Worm (Caenorhabditis elegans): Measurements from ENCODE around the gene B0432.7.

Gene B0432.7

DNA sequence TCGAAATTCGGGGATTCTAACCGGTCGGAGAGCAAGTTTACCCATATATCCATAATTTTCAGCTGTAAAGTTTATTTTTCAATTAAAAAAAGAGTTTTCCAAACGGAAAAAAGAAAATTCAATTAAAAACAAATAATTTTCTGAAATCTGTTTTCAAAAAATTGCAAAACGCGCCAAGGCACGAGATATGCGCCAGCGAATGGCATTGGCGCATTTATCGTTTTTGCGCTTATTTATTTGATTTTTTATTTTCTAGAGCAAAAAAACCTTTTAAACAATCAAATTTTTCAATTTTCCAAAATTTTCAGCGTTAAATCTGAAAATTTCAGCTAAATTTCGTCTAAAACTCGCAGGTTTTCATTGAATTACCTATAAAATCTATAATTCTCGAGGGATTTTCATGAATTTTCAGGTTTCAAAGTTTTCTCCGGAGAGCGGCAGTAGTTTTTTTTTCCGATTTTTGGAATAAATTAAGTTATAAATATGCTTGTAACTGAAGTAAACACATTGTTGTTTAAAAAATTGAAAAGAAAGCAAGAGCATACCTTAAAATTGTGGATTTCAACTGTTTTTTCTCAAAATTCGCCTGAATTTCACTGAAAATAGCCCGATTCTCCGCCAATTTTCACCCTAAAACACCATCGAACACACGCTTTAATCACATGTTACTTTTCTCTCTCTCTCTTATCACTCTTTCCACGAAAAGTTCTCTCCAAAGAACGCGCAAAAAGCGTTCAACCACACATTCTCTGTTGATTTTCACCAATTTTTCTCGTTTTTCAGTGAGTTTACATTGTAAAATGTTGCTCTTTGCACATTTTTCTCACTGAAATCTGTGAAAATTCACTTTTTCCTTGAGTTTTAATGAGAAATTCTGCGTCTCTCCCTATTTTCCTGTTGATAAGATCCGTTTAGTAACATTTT lies 12.1 kb upstream of the B0432.7 start, which contains the start of gene B0432.10 (continued):
- TF ChIP-seq nhr-179 (tag; optimal IDR thresholded peaks at IDR 0.05) (no peak), dpl-1 (GFP tag; optimal IDR thresholded peaks at IDR 0.05) (peak; percentile 86)

DNA sequence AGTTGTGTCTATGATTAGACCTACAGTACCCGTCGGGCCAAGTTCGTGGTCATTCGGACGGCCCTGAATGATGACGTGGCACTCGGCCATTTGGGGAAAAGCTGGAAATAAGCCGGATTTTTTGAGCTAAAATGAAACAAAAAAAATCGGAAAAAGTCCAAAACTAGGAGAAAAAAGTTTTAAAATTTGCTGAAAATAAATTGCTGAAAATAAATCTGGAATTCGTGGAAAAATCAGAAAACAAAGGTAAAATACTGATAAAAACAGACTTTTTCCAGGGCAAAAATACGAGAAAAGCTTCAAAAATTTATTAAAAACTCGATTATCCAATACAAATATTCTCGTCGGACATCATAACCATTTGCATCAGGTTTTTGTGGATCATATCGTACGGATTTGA lies 9.8 kb upstream of the B0432.7 start, which contains the start of gene B0432.9:
B0432.9 (minus strand) TSS at position 101 of the 400 bp plus-strand sequence.
- TF ChIP-seq attf-3 (GFP tag; conservative IDR thresholded peaks at IDR 0.05) (0 out of 2 replicates have a peak, but pooled peaks have one; percentile 1), K12H6.12 (tag; optimal IDR thresholded peaks at IDR 0.05) (no peak), lin-40 (tag; optimal IDR thresholded peaks at IDR 0.05) (no peak)

DNA sequence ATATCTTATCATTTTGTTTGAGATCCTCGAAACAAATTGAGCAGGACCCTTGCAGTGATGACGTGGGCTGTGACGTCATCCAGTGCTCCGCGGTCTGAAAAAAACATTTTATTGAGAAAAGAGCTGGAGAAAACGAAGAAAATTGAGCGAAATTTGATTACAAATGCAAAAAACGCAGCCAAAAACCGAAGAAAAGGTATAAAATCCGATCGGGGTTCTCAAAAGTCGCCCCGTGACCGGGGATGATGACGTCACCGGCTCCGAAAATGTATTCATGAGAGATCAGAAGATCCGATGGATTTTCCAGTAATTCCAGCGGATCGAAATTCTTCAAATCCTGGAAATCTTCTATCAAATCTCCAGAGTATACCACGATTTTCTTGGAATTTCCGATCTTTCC lies 8.7 kb upstream of the B0432.7 start, which contains the start of gene trul-1:
trul-1 (minus strand) TSS at position 101 of the 400 bp plus-strand sequence.
- TF ChIP-seq ztf-25 (GFP tag; IDR thresholded peaks at IDR 0.05) (no peak), ceh-40 (GFP tag; IDR thresholded peaks at IDR 0.05) (no peak), tlf-1 (GFP tag; optimal IDR thresholded peaks at IDR 0.05) (no peak), dpff-1 (tag; optimal IDR thresholded peaks at IDR 0.05) (no peak), athp-1 (tag; optimal IDR thresholded peaks at IDR 0.05) (no peak), ztf-28 (GFP tag; IDR thresholded peaks at IDR 0.05) (no peak), ekl-4 (GFP tag; IDR thresholded peaks at IDR 0.05) (no peak), ceh-91 (GFP tag; IDR thresholded peaks at IDR 0.05) (no peak), lsy-27 (tag; optimal IDR thresholded peaks at IDR 0.05; ENCODE audit: borderline replicate concordance, insufficient read depth) (no peak)

DNA sequence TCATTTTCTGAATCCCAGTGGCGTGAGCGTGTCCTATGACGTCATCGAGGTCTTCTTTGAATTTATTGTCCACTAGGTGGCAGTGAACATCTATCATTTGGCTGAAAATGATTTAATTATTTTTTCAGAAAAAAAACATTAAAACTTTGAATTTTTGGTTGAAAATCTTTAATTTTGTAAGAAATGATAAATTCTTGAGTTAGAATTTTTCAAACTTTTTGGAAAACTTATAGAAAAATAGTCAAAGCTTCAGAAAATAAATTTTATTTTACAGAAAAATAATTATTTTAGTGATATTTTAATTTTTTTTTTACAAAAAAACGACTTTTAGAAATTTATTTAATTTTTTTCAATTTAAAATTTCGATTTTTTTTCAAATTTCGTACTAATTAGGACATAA lies 4.9 kb upstream of the B0432.7 start, which contains the start of gene B0432.8:
B0432.8 (minus strand) TSS at position 101 of the 400 bp plus-strand sequence.
- no peak for TF ChIP-seq zim-3 (tag; optimal IDR thresholded peaks at IDR 0.05)
- TF ChIP-seq Y53F4B.3 (GFP tag; IDR thresholded peaks at IDR 0.05), result no peak
- TF ChIP-seq nhr-27 (tag; optimal IDR thresholded peaks at IDR 0.05), result no peak
- TF ChIP-seq C17E4.6 (GFP tag; IDR thresholded peaks at IDR 0.05), result no peak
- TF ChIP-seq zfh-2 (GFP tag; conservative IDR thresholded peaks at IDR 0.05), result no peak
- TF ChIP-seq aptf-2 (GFP tag; conservative IDR thresholded peaks at IDR 0.05), result no peak
- no peak for TF ChIP-seq hmg-20 (GFP tag; IDR thresholded peaks at IDR 0.05)
- no peak for TF ChIP-seq madf-10 (tag; optimal IDR thresholded peaks at IDR 0.05)
- no peak for TF ChIP-seq rcor-1 (GFP tag; IDR thresholded peaks at IDR 0.05)
- no peak for TF ChIP-seq ztf-6 (GFP tag; IDR thresholded peaks at IDR 0.05)
- no peak for TF ChIP-seq attf-6 (GFP tag; IDR thresholded peaks at IDR 0.05)
- TF ChIP-seq B0035.1 (tag; optimal IDR thresholded peaks at IDR 0.05), result no peak
- no peak for TF ChIP-seq K11D2.4 (GFP tag; IDR thresholded peaks at IDR 0.05)
- no peak for TF ChIP-seq ekl-4 (GFP tag; IDR thresholded peaks at IDR 0.05)
- no peak for TF ChIP-seq tbx-9 (tag; optimal IDR thresholded peaks at IDR 0.05; ENCODE audit: borderline replicate concordance)

DNA sequence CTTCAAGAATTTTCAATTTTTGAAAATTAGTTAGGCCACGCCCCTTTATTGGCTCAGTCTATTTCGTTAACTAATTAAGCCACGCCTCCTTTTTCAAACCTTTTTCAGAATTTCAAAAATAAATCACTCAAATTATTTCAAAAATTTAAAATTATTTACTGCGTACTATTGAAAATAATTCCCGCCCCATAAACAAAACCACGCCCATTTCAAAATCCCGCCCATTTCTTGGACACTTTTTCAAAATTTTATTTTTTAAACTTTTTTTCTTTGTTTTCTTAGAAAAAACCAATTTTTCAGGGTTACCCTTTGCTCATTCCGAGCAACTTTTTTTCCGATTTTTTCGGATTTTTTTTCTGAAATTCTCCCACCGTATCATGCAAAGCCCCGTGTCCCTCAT lies 9.7 kb downstream of the B0432.7 start, which contains the start of gene B0432.14:
B0432.14 (plus strand) TSS at position 301 of the 400 bp plus-strand sequence.
- no peak for TF ChIP-seq T07F8.4 (tag; optimal IDR thresholded peaks at IDR 0.05)
- TF ChIP-seq sdz-38 (tag; optimal IDR thresholded peaks at IDR 0.05), result no peak
- no peak for TF ChIP-seq ceh-91 (GFP tag; IDR thresholded peaks at IDR 0.05)
- no peak for TF ChIP-seq cebp-2 (GFP tag; IDR thresholded peaks at IDR 0.05)
- no peak for TF ChIP-seq ztf-22 (GFP tag; optimal IDR thresholded peaks at IDR 0.05)
- no peak for TF ChIP-seq F22D6.2 (tag; optimal IDR thresholded peaks at IDR 0.05)
- no peak for TF ChIP-seq tlf-1 (GFP tag; optimal IDR thresholded peaks at IDR 0.05)
- TF ChIP-seq him-1 (tag; optimal IDR thresholded peaks at IDR 0.05), result no peak
- no peak for TF ChIP-seq nfya-1 (tag; optimal IDR thresholded peaks at IDR 0.05; ENCODE audit: borderline replicate concordance, insufficient read depth)
- no peak for TF ChIP-seq lin-26 (GFP tag; IDR thresholded peaks at IDR 0.05)
- TF ChIP-seq nfya-2 (GFP tag; IDR thresholded peaks at IDR 0.05), result no peak
- no peak for TF ChIP-seq pha-4 (tag; optimal IDR thresholded peaks at IDR 0.05)
- TF ChIP-seq F23B12.7 (tag; optimal IDR thresholded peaks at IDR 0.05; ENCODE audit: insufficient read depth), result no peak
- no peak for TF ChIP-seq mel-28 (tag; optimal IDR thresholded peaks at IDR 0.05; ENCODE audit: borderline replicate concordance)
- no peak for TF ChIP-seq Y67H2A.10 (GFP tag; conservative IDR thresholded peaks at IDR 0.05)
